Worm (Caenorhabditis elegans) whole organism, young adult: ENCODE data around the gene T22D1.3.

ENCODE experiments used
- C06A6.2 ChIP-seq: fragments of 200-800 bp; sonication (Bioruptor generic); conservative IDR thresholded peaks from 2 replicates; pipeline ENCODE4 v1.3.6; 2022; ENCODE audit warnings: missing genetic modification characterization, missing compliant biosample characterization
- F10E7.11 ChIP-seq: sonication (generic microtip); optimal IDR thresholded peaks from 2 replicates; lab custom pipeline; 2017; ENCODE audit warnings: mild to moderate bottlenecking, missing genetic modification characterization, moderate library complexity, missing compliant biosample characterization
- F22D6.2 ChIP-seq: sonication (generic microtip); optimal IDR thresholded peaks from 2 replicates; lab custom pipeline; 2016; ENCODE audit warnings: mild to moderate bottlenecking, missing genetic modification characterization, missing compliant biosample characterization
- F33H1.4 ChIP-seq: fragments of 200-800 bp; sonication (Bioruptor generic); IDR thresholded peaks from 2 replicates; pipeline ENCODE4 v1.3.6; 2022; ENCODE audit warnings: missing genetic modification reagents, missing genetic modification characterization, missing compliant biosample characterization
- F49E8.2 ChIP-seq: sonication (generic microtip); optimal IDR thresholded peaks from 3 replicates; lab custom pipeline; 2017; ENCODE audit warnings: missing genetic modification characterization, mild to moderate bottlenecking, missing compliant biosample characterization, antibody characterized with exemption, moderate library complexity; ENCODE audit not compliant: insufficient read depth
- F55B11.4 ChIP-seq: sonication (generic microtip); optimal IDR thresholded peaks from 2 replicates; lab custom pipeline; 2016; ENCODE audit warnings: missing compliant biosample characterization, missing genetic modification characterization, borderline replicate concordance; ENCODE audit not compliant: insufficient read depth
- T07F8.4 ChIP-seq: sonication (generic microtip); optimal IDR thresholded peaks from 2 replicates; lab custom pipeline; 2016; ENCODE audit warnings: mild to moderate bottlenecking, missing genetic modification characterization, moderate library complexity, missing compliant biosample characterization
- T26A5.8 ChIP-seq: sonication (generic microtip); optimal IDR thresholded peaks from 2 replicates; lab custom pipeline; 2016; ENCODE audit warnings: missing genetic modification characterization, missing compliant biosample characterization
- Y53F4B.3 ChIP-seq: fragments of 200-800 bp; sonication (Bioruptor generic); IDR thresholded peaks from 2 replicates; pipeline ENCODE4 v1.3.6; 2022; ENCODE audit warnings: missing genetic modification reagents, missing genetic modification characterization, missing compliant biosample characterization
- Y95B8A.8 ChIP-seq: fragments of 200-800 bp; sonication (Bioruptor generic); IDR thresholded peaks from 2 replicates; pipeline ENCODE4 v1.3.6; 2022; ENCODE audit warnings: missing genetic modification reagents, missing genetic modification characterization, missing compliant biosample characterization
- ama-1 ChIP-seq, 3 experiments: fragments of 150-350 bp in 1 of 3; sonication (generic microtip) in 2 of 3; optimal IDR thresholded peaks; 2 replicates each; lab custom pipeline; 2014 to 2018; ENCODE audit warnings: missing biosample characterization in 2 of 3, missing genetic modification characterization in 2 of 3, missing genetic modification reagents in 2 of 3
- aptf-3 ChIP-seq: fragments of 200-800 bp; sonication (Bioruptor generic); IDR thresholded peaks from 2 replicates; pipeline ENCODE4 v1.3.6; 2022; ENCODE audit warnings: missing genetic modification characterization, missing compliant biosample characterization
- atf-7 ChIP-seq: sonication (generic microtip); optimal IDR thresholded peaks from 2 replicates; lab custom pipeline; 2017; ENCODE audit warnings: mild to moderate bottlenecking, missing genetic modification characterization, missing compliant biosample characterization
- athp-1 ChIP-seq: sonication (generic microtip); optimal IDR thresholded peaks from 2 replicates; lab custom pipeline; 2017; ENCODE audit warnings: mild to moderate bottlenecking, missing genetic modification characterization, missing compliant biosample characterization
- attf-3 ChIP-seq: fragments of 200-800 bp; sonication (Bioruptor generic); conservative IDR thresholded peaks from 2 replicates; pipeline ENCODE4 v1.3.6; 2022; ENCODE audit warnings: missing genetic modification reagents, missing genetic modification characterization, missing compliant biosample characterization
- ceh-27 ChIP-seq: fragments of 200-800 bp; sonication (Bioruptor generic); optimal IDR thresholded peaks from 2 replicates; lab custom pipeline; 2018; ENCODE audit warnings: mild to moderate bottlenecking, missing genetic modification characterization, moderate library complexity, missing compliant biosample characterization
- ceh-79 ChIP-seq: sonication (generic microtip); optimal IDR thresholded peaks from 2 replicates; lab custom pipeline; 2017; ENCODE audit warnings: mild to moderate bottlenecking, missing genetic modification characterization, missing compliant biosample characterization
- ceh-91 ChIP-seq: fragments of 200-800 bp; sonication (Bioruptor generic); IDR thresholded peaks from 2 replicates; pipeline ENCODE4 v1.3.6; 2022; ENCODE audit warnings: missing genetic modification reagents, missing genetic modification characterization, missing compliant biosample characterization
- chd-7 ChIP-seq: sonication (generic microtip); optimal IDR thresholded peaks from 2 replicates; lab custom pipeline; 2016; ENCODE audit warnings: mild to moderate bottlenecking, missing genetic modification characterization, moderate library complexity, missing compliant biosample characterization
- dpl-1 ChIP-seq: fragments of 150-350 bp; optimal IDR thresholded peaks from 2 replicates; lab custom pipeline; 2014; ENCODE audit warnings: missing biosample characterization, missing genetic modification reagents, missing genetic modification characterization
- egl-44 ChIP-seq: fragments of 200-800 bp; sonication (Bioruptor generic); IDR thresholded peaks from 2 replicates; pipeline ENCODE4 v1.3.6; 2022; ENCODE audit warnings: missing genetic modification reagents, missing genetic modification characterization, missing compliant biosample characterization
- egrh-3 ChIP-seq: fragments of 200-800 bp; sonication (Bioruptor generic); IDR thresholded peaks from 2 replicates; pipeline ENCODE4 v1.3.6; 2022; ENCODE audit warnings: missing genetic modification reagents, missing genetic modification characterization, missing compliant biosample characterization
- ets-4 ChIP-seq: fragments of 200-800 bp; sonication (Bioruptor generic); optimal IDR thresholded peaks from 2 replicates; lab custom pipeline; 2018; ENCODE audit warnings: mild to moderate bottlenecking, missing genetic modification characterization, missing compliant biosample characterization
- gei-17 ChIP-seq: fragments of 200-800 bp; sonication (Bioruptor generic); optimal IDR thresholded peaks from 2 replicates; lab custom pipeline; 2018; ENCODE audit warnings: mild to moderate bottlenecking, missing genetic modification characterization, missing compliant biosample characterization
- him-1 ChIP-seq: sonication (generic microtip); optimal IDR thresholded peaks from 2 replicates; lab custom pipeline; 2016; ENCODE audit warnings: missing genotype, missing genetic modification reagents, missing genetic modification characterization, missing compliant biosample characterization
- hmg-20 ChIP-seq: fragments of 200-800 bp; sonication (Bioruptor generic); IDR thresholded peaks from 2 replicates; pipeline ENCODE4 v1.3.6; 2022; ENCODE audit warnings: missing genetic modification reagents, missing genetic modification characterization, missing compliant biosample characterization
- let-526 ChIP-seq: fragments of 200-800 bp; sonication (Bioruptor generic); IDR thresholded peaks from 2 replicates; pipeline ENCODE4 v1.3.6; 2022; ENCODE audit warnings: missing genetic modification reagents, missing genetic modification characterization, missing compliant biosample characterization
- lin-26 ChIP-seq: fragments of 200-800 bp; sonication (Bioruptor generic); IDR thresholded peaks from 2 replicates; pipeline ENCODE4 v1.3.6; 2022; ENCODE audit warnings: missing genetic modification reagents, missing genetic modification characterization, missing compliant biosample characterization
- lin-35 ChIP-seq, 3 experiments: fragments of 150-350 bp in 2 of 3; sonication (generic microtip) in 1 of 3; optimal IDR thresholded peaks; 2 replicates each; lab custom pipeline; 2014 to 2018; ENCODE audit warnings: missing biosample characterization in 3 of 3, missing genetic modification characterization in 3 of 3, missing genetic modification reagents in 3 of 3
- lir-1 ChIP-seq: fragments of 200-800 bp; sonication (Bioruptor generic); conservative IDR thresholded peaks from 2 replicates; pipeline ENCODE4 v1.3.6; 2022; ENCODE audit warnings: missing genetic modification reagents, missing genetic modification characterization, missing compliant biosample characterization
- madf-3 ChIP-seq: fragments of 200-800 bp; sonication (Bioruptor generic); IDR thresholded peaks from 2 replicates; pipeline ENCODE4 v1.3.6; 2022; ENCODE audit warnings: missing genetic modification reagents, missing genetic modification characterization, missing compliant biosample characterization
- madf-6 ChIP-seq: fragments of 200-800 bp; sonication (Bioruptor generic); IDR thresholded peaks from 2 replicates; pipeline ENCODE4 v1.3.6; 2022; ENCODE audit warnings: missing genetic modification reagents, missing genetic modification characterization, missing compliant biosample characterization
- nhr-179 ChIP-seq: sonication (generic microtip); optimal IDR thresholded peaks from 2 replicates; lab custom pipeline; 2016; ENCODE audit warnings: mild to moderate bottlenecking, missing genetic modification characterization, missing compliant biosample characterization
- pbrm-1 ChIP-seq: fragments of 200-800 bp; sonication (Bioruptor generic); IDR thresholded peaks from 2 replicates; pipeline ENCODE4 v1.3.6; 2022; ENCODE audit warnings: missing genetic modification reagents, missing genetic modification characterization, missing compliant biosample characterization
- snpc-3.4 ChIP-seq: sonication (generic microtip); optimal IDR thresholded peaks from 2 replicates; lab custom pipeline; 2017; ENCODE audit warnings: missing genetic modification characterization, mild to moderate bottlenecking, missing compliant biosample characterization, antibody characterized with exemption, moderate library complexity, missing genotype, missing genetic modification reagents
- somi-1 ChIP-seq: fragments of 200-800 bp; sonication (Bioruptor generic); optimal IDR thresholded peaks from 2 replicates; lab custom pipeline; 2018; ENCODE audit warnings: mild to moderate bottlenecking, missing genetic modification characterization, missing compliant biosample characterization
- tbx-9 ChIP-seq: sonication (generic microtip); optimal IDR thresholded peaks from 2 replicates; lab custom pipeline; 2016; ENCODE audit warnings: borderline replicate concordance, missing genetic modification characterization, inconsistent platforms, missing compliant biosample characterization
- zim-3 ChIP-seq: sonication (generic microtip); optimal IDR thresholded peaks from 2 replicates; lab custom pipeline; 2017; ENCODE audit warnings: mild to moderate bottlenecking, missing genetic modification characterization, moderate library complexity, missing compliant biosample characterization
- ztf-22 ChIP-seq: fragments of 200-800 bp; sonication (Bioruptor generic); optimal IDR thresholded peaks from 2 replicates; lab custom pipeline; 2018; ENCODE audit warnings: mild to moderate bottlenecking, missing genetic modification characterization, moderate library complexity, missing compliant biosample characterization
- ztf-28 ChIP-seq: fragments of 200-800 bp; sonication (Bioruptor generic); IDR thresholded peaks from 2 replicates; pipeline ENCODE4 v1.3.6; 2022; ENCODE audit warnings: missing genetic modification reagents, missing genetic modification characterization, missing compliant biosample characterization
- ztf-3 ChIP-seq: fragments of 200-800 bp; sonication (Bioruptor generic); optimal IDR thresholded peaks from 2 replicates; lab custom pipeline; 2018; ENCODE audit warnings: mild to moderate bottlenecking, missing genetic modification characterization, missing compliant biosample characterization

T22D1.3 gene

ce11 chrIV:6958696-6959095, 45.4 kb downstream of the T22D1.3 start:
- TF ChIP-seq ets-4 (GFP tag; lab: Kevin White, UChicago): no peak
- TF ChIP-seq lin-35 (GFP tag; optimal IDR thresholded peaks at IDR 0.05; lab: Kevin White, UChicago): peak in 1 of 3 experiments; percentile 58
- TF ChIP-seq T07F8.4 (tag; lab: Kevin White, UChicago): no peak

- no peak for TF ChIP-seq ztf-22 (GFP tag; lab: Kevin White, UChicago)
- no peak for TF ChIP-seq F22D6.2
- no peak for TF ChIP-seq F10E7.11 (tag; lab: Kevin White, UChicago)
- no peak for TF ChIP-seq somi-1 (GFP tag; lab: Kevin White, UChicago)
- TF ChIP-seq T26A5.8 (tag; lab: Kevin White, UChicago): no peak
- TF ChIP-seq, all 124 proteins: peak for 0
These were observed 46.1 kb downstream of the T22D1.3 start for ce11 chrIV:6959483-6959882.

ce11 chrIV:6964508-6964907, 51.2 kb downstream of the T22D1.3 start, which contains the start of gene B0478.3:
Gene B0478.3 (minus strand): TSS chrIV:6964608.
- TF ChIP-seq ama-1 (optimal IDR thresholded peaks at IDR 0.05; lab: Kevin White, UChicago): no peak
- no peak for TF ChIP-seq ama-1 (GFP tag; optimal IDR thresholded peaks at IDR 0.05; lab: Kevin White, UChicago)
- TF ChIP-seq ztf-28 (GFP tag; lab: Robert Waterston, UW): no peak
- TF ChIP-seq C06A6.2 (GFP tag; lab: Robert Waterston, UW): no peak
- no peak for TF ChIP-seq lir-1
- TF ChIP-seq egl-44 (GFP tag; lab: Robert Waterston, UW): no peak
- no peak for TF ChIP-seq madf-3 (GFP tag; lab: Robert Waterston, UW)
- no peak for TF ChIP-seq gei-17 (GFP tag; lab: Kevin White, UChicago)
- TF ChIP-seq atf-7 (tag; lab: Kevin White, UChicago): no peak
- TF ChIP-seq him-1 (tag; lab: Kevin White, UChicago): no peak
- no peak for TF ChIP-seq pbrm-1
- no peak for TF ChIP-seq attf-3 (GFP tag; lab: Robert Waterston, UW)
- no peak for TF ChIP-seq ceh-79
- no peak for TF ChIP-seq Y53F4B.3 (GFP tag; lab: Robert Waterston, UW)
- TF ChIP-seq ceh-27 (GFP tag; lab: Kevin White, UChicago): no peak
- TF ChIP-seq hmg-20: no peak
- TF ChIP-seq tbx-9 (tag; lab: Kevin White, UChicago): no peak
- no peak for TF ChIP-seq somi-1 (GFP tag; lab: Kevin White, UChicago)

ce11 chrIV:6965192-6965591, 51.9 kb downstream of the T22D1.3 start, which contains the start of gene ZK381.2:
Gene ZK381.2 (plus strand): TSS chrIV:6965492.
- TF ChIP-seq ets-4 (GFP tag; lab: Kevin White, UChicago) (no peak), ceh-91 (GFP tag; lab: Robert Waterston, UW) (no peak), nhr-179 (tag; lab: Kevin White, UChicago) (no peak), aptf-3 (GFP tag; lab: Robert Waterston, UW) (no peak), F33H1.4 (GFP tag; lab: Robert Waterston, UW) (no peak), egrh-3 (GFP tag; lab: Robert Waterston, UW) (no peak), Y95B8A.8 (no peak), dpl-1 (no peak), F49E8.2 (no peak), athp-1 (no peak), chd-7 (tag; lab: Kevin White, UChicago) (no peak), madf-6 (GFP tag; lab: Robert Waterston, UW) (no peak), lin-26 (no peak), ztf-3 (GFP tag; lab: Kevin White, UChicago) (no peak), let-526 (GFP tag; lab: Robert Waterston, UW) (no peak), snpc-3.4 (no peak), F55B11.4 (tag; lab: Kevin White, UChicago) (no peak), gei-17 (GFP tag; lab: Kevin White, UChicago) (no peak), zim-3 (tag; lab: Kevin White, UChicago) (no peak)
- TF ChIP-seq, all 124 proteins: peak for 0
